Fruit fly (Drosophila melanogaster) Kc167 (cell line): ENCODE measurements around the gene Saf6.

Source experiments
- Myc ChIP-seq: fragments of >200 bp; optimal IDR thresholded peaks from 2 replicates; lab custom pipeline; 2017; ENCODE audit warnings: missing external identifiers
- Sin3A ChIP-seq: fragments of >200 bp; optimal IDR thresholded peaks from 2 replicates; lab custom pipeline; 2018; ENCODE audit warnings: missing external identifiers
- h ChIP-seq: fragments of >200 bp; optimal IDR thresholded peaks from 3 replicates; lab custom pipeline; 2018; ENCODE audit warnings: missing external identifiers
- insv ChIP-seq: fragments of >200 bp; optimal IDR thresholded peaks from 3 replicates; lab custom pipeline; 2018; ENCODE audit warnings: missing external identifiers
- psq ChIP-seq: fragments of >200 bp; optimal IDR thresholded peaks from 2 replicates; lab custom pipeline; 2017; ENCODE audit warnings: missing external identifiers
- ttk ChIP-seq: sonication (Bioruptor generic); optimal IDR thresholded peaks from 2 replicates; lab custom pipeline; 2017; ENCODE audit warnings: missing external identifiers

Gene Saf6

DNA sequence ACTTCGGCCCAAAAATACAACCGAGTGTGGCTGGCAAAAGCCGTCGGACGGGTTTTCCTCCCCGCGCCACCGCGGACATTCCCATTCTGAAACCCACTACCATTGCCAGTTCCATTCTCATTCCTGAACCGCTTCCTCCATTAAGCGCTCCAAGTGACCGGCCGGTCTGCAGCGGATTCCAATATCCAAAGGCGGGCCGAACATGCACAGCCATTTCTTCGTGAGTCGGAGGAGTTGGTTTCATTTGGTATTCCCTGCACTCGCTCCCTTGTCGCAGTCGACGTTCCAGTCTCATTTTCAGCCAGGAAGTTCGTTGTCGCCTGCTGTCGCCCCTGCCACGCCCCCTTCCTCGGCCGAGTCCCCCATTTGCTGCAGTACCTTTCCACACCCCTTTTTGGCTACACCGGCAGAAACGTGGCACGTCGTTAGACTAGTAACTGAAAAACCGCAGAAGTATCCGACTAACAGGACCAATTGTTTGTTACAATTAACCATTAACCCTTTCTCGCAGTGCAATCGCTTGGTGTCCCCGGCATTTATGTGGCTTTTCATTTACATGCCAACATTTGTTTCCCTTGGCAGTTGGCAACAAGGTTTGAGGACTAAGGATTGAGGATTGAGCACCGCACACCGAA, 32.4 kb upstream of the Saf6 start:
- TF ChIP-seq h (lab: Kevin White, UChicago), result no peak
- TF ChIP-seq ttk (lab: Kevin White, UChicago), result no peak
- no peak for TF ChIP-seq insv (lab: Kevin White, UChicago)
- TF ChIP-seq psq (lab: Kevin White, UChicago), result no peak
- no peak for TF ChIP-seq Myc (lab: Kevin White, UChicago)
- no peak for TF ChIP-seq Sin3A

DNA sequence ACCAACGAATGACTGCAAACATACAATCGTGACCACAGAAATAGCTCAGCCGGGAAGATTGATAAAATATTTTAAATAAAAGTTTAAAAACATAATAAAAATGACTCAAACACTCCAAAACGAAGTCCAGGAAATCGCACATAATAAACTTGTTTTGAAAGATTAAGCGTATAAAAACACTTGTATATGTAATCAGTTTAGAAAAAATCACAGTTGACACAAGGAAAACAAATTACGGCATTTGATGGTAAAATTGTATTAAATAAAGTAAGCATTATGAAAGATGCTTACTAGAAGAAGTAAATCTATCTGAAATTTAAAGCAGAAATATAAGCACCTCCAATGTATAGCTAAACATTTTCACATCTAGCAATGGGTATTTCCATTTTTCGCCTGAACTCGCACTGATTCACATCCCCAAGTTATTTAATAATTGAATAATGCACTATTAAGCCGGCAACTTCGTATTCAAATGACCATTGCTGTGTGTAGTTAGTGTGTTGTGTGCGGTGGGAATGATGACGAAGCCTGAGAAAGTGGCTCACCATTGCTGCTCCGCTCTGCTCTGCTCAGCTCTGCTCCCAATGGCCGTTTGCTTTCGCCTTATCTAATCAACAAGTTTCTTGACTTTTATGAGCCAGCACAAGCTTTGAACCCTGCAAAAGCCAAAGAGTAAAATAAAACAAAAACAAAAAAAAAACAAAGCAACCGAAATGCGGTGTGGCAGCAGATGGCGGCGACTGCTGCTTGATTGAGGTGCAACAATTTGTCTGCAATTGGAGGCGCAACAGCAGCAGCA, 31.6 kb upstream of the Saf6 start:
- no peak for TF ChIP-seq ttk (lab: Kevin White, UChicago)
- no peak for TF ChIP-seq psq (lab: Kevin White, UChicago)
- TF ChIP-seq Sin3A, result no peak
- no peak for TF ChIP-seq Myc (lab: Kevin White, UChicago)
- TF ChIP-seq h (lab: Kevin White, UChicago), result no peak
- no peak for TF ChIP-seq insv (lab: Kevin White, UChicago)

DNA sequence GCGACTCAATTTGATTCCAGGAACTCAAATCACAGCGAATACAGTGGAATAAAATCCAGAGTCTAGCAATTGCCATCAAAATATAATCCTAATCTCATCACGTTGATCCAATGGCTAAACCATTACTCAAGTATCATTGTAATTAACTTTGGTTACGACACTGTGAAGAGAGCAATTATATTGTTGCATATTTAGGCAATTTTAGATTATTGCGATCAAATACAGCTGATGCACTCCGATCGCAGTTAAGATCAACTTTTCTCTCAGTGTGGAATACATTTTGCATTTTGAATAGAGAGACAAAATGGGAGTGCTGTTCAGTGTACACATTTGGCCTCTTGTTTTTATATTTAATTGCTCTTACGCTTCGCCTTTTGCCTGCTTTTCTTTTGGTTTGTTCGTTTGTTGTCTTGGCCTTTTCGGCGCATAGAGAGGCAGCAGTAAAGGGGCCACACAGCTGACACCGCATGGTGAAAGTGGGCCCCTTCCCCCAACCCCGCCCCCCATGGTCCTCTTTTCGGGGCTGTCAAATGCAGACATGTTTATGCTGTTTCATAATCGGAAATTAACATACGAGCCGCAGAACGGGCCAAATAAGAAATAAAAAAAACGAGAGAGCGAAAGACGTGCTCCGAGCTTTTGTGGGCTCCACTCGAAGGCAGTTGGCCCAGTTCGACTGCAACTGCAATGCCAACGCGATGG, 30.6 kb upstream of the Saf6 start:
- TF ChIP-seq ttk (lab: Kevin White, UChicago) (no peak), Sin3A (no peak), insv (lab: Kevin White, UChicago) (no peak), h (lab: Kevin White, UChicago) (no peak)

DNA sequence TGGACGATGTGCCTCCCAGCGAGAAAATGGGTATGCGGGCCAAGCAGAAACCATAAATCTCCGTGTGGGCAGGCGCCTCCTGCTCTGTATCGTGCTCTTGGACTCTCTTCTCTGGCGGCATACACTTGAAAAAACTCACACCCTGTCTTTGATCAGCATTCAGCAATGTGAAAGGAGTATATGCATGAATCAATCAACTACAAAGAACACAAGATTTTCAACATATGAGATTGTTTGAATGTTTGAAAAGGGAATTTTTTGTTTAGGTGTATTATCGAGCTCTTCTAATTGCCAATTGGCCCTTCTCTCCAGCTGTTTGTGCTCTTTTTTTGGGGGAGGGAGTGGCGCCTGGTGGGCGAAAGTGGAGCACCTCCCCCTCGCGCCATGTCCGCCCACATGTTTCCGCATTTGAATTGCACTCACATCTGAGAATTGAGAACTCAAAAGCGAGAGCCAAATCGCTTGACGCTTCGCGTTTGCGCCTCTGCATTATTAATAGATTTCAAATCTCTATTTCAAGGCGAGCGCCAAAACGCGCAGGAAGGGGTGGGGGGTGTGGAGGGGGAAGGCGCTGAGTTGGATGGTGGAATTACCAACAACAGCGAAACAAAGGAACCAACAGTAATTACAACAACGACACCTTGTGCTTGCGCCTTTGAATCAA, 29.7 kb upstream of the Saf6 start:
- no peak for TF ChIP-seq Sin3A

DNA sequence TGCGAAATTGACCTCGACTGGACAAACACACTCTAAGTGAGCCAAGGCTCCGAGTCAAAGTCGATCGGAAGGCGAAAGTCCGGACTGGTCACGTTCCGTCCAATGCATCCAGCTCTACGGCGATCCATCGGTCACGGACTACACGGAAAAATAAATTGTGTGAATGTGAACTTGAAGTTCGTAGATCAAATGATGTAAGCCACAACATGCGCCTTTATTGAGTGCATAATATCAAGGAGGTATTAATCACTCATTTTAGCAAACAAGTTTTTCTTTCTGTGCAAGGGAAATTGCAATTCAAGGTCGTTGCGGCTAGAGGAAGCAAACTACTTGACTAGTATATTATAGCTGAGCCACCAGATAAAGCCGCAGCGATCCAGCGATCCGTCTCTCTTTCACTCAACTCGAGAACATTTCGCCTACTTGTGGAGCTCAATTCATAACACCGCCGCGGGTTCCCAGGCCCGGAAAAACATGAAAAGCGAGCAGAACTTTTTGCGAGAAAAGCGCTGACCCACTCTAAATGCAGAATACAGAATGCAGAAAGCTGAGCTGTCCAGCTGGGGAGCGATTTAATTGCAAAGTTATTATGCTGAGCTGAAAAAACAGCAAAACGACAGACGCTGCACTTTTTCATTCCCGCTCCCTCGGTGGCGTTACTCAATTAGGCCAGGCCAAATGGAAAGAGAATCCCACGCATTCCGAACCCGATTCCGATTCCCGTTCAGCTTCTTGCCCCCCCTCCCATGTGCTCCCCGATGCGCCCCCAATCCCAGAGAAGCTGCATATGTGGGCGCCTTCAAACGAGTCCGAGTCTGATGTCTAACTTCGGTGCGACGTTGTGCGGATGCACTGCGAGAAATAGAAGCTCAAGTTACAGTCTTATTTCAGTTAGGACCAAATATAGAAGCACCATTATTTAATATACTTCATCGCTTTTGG, 28.4 kb upstream of the Saf6 start:
- TF ChIP-seq ttk (lab: Kevin White, UChicago) (no peak), Sin3A (no peak), Myc (lab: Kevin White, UChicago) (no peak), insv (lab: Kevin White, UChicago) (no peak), psq (lab: Kevin White, UChicago) (no peak), h (lab: Kevin White, UChicago) (no peak)

DNA sequence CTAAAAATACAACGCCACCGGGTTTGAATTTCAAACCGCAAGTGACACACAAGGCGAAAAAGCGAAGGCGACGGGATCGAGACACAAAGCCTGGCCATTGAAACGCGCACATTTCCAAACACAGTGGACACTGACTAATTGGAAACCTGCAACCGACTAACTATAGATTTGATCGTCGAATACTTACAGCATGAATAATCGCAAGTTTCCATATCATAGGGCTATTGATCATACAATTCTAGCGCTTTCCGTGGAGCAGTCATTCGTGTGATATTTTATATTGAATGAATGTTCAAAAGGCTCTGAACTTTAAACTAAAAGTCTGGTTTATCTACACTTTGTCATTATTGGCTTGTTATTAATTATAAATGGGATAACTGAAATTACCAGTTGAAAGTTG, 27.6 kb upstream of the Saf6 start:
- TF ChIP-seq h (lab: Kevin White, UChicago) (no peak), ttk (lab: Kevin White, UChicago) (no peak), psq (lab: Kevin White, UChicago) (no peak), insv (lab: Kevin White, UChicago) (no peak), Sin3A (no peak), Myc (lab: Kevin White, UChicago) (no peak)

DNA sequence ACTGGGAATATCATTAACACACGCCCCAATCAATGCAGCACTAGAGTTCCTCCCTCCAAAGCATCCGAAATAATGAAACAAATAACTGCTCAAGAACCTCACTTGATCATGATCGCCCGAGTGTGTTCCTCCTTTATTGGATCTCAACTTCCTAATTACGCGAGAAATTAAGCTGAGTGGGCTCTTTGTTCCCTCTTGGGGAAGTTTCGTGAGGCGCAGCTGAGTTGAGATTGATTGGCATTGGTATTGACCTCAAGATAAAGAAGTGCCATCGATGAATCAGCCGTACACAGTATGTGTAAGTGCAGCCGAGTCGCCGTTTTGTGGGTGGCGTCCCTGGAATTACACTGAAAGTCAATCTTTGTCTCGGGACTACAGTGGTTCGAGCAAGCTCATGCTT, 27.1 kb upstream of the Saf6 start:
- TF ChIP-seq psq (lab: Kevin White, UChicago) (no peak), insv (lab: Kevin White, UChicago) (no peak)

DNA sequence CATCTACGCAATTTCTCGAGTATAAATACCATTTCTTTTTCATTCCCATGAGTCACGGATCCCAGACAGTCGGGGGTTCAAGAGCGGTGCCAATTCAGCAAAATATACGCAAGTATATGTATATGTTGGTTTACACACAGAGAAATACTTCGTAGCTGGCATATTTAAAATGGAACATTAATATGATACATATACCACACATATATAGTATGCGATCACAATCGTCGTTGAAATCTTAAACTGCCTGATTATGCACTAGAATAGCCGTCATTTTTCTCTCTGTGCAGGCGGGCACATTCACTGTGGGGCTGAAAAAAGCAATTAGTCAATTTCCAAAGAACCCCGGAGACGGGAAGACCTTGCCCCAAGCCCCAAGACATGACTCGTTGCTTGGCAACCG, 26.0 kb upstream of the Saf6 start:
- no peak for TF ChIP-seq Sin3A

DNA sequence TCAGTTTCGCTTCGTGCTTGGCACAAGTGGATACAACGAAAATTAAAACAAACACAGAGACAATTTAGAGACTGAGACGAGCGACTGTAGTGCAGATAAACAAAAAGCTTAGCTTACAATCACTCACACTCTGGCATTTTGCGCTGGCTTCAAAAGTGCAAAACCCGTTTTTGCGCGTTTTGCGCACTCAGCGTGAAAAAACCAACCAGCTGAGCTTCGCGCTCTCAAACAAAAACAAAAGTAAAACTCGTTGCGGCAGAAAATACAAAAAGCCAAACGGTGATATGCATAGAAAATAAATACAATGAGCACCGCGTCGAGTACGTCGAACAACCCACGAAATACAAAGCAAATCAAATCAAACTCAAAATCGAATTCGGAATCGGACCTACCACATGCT, 25.0 kb upstream of the Saf6 start:
- no peak for TF ChIP-seq Sin3A
- TF ChIP-seq insv (lab: Kevin White, UChicago), result no peak
- no peak for TF ChIP-seq ttk (lab: Kevin White, UChicago)
- no peak for TF ChIP-seq h (lab: Kevin White, UChicago)
- TF ChIP-seq psq (lab: Kevin White, UChicago), result no peak
- TF ChIP-seq Myc (lab: Kevin White, UChicago), result no peak

DNA sequence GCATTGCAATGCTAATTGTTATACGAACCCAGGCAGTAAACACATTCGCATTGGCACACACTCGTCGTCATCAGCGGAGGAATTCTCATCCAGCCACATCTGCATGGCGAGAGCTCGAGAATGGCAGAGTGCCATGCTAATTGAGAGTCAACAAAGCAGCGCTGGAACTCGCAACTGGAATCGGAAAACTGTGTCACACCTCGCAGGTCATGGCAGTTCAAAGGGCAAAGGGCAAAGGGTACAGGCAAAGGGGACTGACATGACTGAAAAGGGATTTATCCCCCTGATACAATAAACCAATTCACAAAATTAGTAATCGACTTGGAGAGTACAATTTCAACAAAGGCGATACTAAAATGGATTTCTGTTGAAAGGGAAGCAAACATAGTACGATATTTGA, 24.3 kb upstream of the Saf6 start:
- TF ChIP-seq psq (lab: Kevin White, UChicago), result no peak
- TF ChIP-seq Myc (lab: Kevin White, UChicago), result no peak
- TF ChIP-seq h (lab: Kevin White, UChicago), result no peak
- TF ChIP-seq insv (lab: Kevin White, UChicago), result no peak
- no peak for TF ChIP-seq Sin3A
- no peak for TF ChIP-seq ttk (lab: Kevin White, UChicago)

DNA sequence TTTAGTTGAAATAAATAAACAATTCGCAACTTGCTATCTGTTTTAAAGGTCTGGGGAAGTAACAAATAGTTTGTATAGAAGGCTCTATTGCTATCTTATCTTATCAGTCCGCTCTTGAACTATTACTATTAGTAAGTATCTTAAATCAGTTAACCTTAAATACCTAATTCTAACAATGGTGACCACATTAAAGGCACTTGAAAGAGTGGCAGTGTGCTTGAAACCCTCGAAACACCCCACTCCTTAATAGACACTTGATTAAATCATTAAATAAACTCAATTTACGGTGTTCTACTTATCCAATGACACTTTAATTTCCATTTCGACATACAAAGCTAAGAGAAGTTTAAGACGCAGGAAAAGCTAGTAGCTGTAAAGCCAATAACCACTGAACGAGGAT, 23.0 kb upstream of the Saf6 start:
- no peak for TF ChIP-seq ttk (lab: Kevin White, UChicago)
- TF ChIP-seq Myc (lab: Kevin White, UChicago), result no peak
- no peak for TF ChIP-seq h (lab: Kevin White, UChicago)
- TF ChIP-seq insv (lab: Kevin White, UChicago), result no peak
- TF ChIP-seq psq (lab: Kevin White, UChicago), result no peak
- TF ChIP-seq Sin3A, result no peak
